Fruit fly (Drosophila melanogaster) whole organism, embryonic: ENCODE measurements around the gene mbm.

Source experiments
- Abd-B ChIP-seq: fragments of 200-800 bp; sonication (Bioruptor generic); optimal IDR thresholded peaks from 2 replicates; lab custom pipeline; 2018; ENCODE audit warnings: missing biosample characterization, mild to moderate bottlenecking, missing genetic modification characterization, moderate library complexity
- Awh ChIP-seq: fragments of 200-800 bp; sonication (Bioruptor generic); IDR thresholded peaks from 2 replicates; pipeline ENCODE4, ENCODE4 v1.3.6; 2022; ENCODE audit warnings: missing biosample characterization, missing genetic modification characterization
- CG11696 ChIP-seq: fragments of 200-800 bp; sonication (Bioruptor generic); IDR thresholded peaks from 2 replicates; pipeline ENCODE4 v1.3.6; 2022; ENCODE audit warnings: missing biosample characterization, missing genetic modification characterization
- CG12219 ChIP-seq: fragments of 200-800 bp; sonication (Bioruptor generic); optimal IDR thresholded peaks from 3 replicates; lab custom pipeline; 2018; ENCODE audit warnings: missing biosample characterization, mild to moderate bottlenecking, missing genetic modification characterization
- CG12391 ChIP-seq: fragments of 200-800 bp; sonication (Bioruptor generic); optimal IDR thresholded peaks from 3 replicates; lab custom pipeline; 2018; ENCODE audit warnings: missing biosample characterization, mild to moderate bottlenecking, missing genetic modification characterization, moderate library complexity
- CG13424 ChIP-seq: fragments of 200-800 bp; sonication (Bioruptor generic); optimal IDR thresholded peaks from 2 replicates; lab custom pipeline; 2019; ENCODE audit warnings: missing biosample characterization, mild to moderate bottlenecking, missing genetic modification characterization, moderate library complexity
- CG13624 ChIP-seq: fragments of 200-800 bp; sonication (Bioruptor generic); optimal IDR thresholded peaks from 2 replicates; lab custom pipeline; 2016; ENCODE audit warnings: missing biosample characterization, missing genetic modification characterization
- CG13775 ChIP-seq: fragments of 200-800 bp; sonication (Bioruptor generic); optimal IDR thresholded peaks from 3 replicates; lab custom pipeline; 2017; ENCODE audit warnings: missing biosample characterization, mild to moderate bottlenecking, missing genetic modification characterization
- CG13894 ChIP-seq: fragments of 200-800 bp; sonication (Bioruptor generic); optimal IDR thresholded peaks from 3 replicates; lab custom pipeline; 2018; ENCODE audit warnings: missing biosample characterization, mild to moderate bottlenecking, missing genetic modification characterization, moderate library complexity
- CG14014 ChIP-seq: fragments of 200-800 bp; sonication (Bioruptor generic); IDR thresholded peaks from 2 replicates; pipeline ENCODE4 v1.3.6; 2022; ENCODE audit warnings: missing biosample characterization, missing genetic modification characterization
- CG1647 ChIP-seq: fragments of 200-800 bp; sonication (Bioruptor generic); optimal IDR thresholded peaks from 3 replicates; lab custom pipeline; 2016; ENCODE audit warnings: missing biosample characterization, missing genetic modification characterization
- CG17385 ChIP-seq: fragments of 200-800 bp; sonication (Bioruptor generic); optimal IDR thresholded peaks from 3 replicates; lab custom pipeline; 2018; ENCODE audit warnings: missing biosample characterization, mild to moderate bottlenecking, missing genetic modification characterization
- CG17829 ChIP-seq: fragments of 200-800 bp; optimal IDR thresholded peaks from 2 replicates; lab custom pipeline; 2019; ENCODE audit warnings: missing biosample characterization, mild to moderate bottlenecking, missing genetic modification characterization, moderate library complexity
- CG2202 ChIP-seq: fragments of 200-800 bp; sonication (Bioruptor generic); optimal IDR thresholded peaks from 2 replicates; lab custom pipeline; 2018; ENCODE audit warnings: missing biosample characterization, mild to moderate bottlenecking, missing genetic modification characterization
- CG31224 ChIP-seq: fragments of 200-800 bp; sonication (Bioruptor generic); IDR thresholded peaks from 2 replicates; pipeline ENCODE4 v1.3.6; 2022; ENCODE audit warnings: missing biosample characterization, missing genetic modification characterization
- CG4730 ChIP-seq: fragments of 200-800 bp; sonication (Bioruptor generic); IDR thresholded peaks from 2 replicates; pipeline ENCODE4 v1.3.6; 2022; ENCODE audit warnings: missing biosample characterization, missing genetic modification characterization
- CG8359 ChIP-seq: fragments of 200-800 bp; sonication (Bioruptor generic); optimal IDR thresholded peaks from 2 replicates; lab custom pipeline; 2017; ENCODE audit warnings: missing biosample characterization, mild to moderate bottlenecking, missing genetic modification characterization, borderline replicate concordance
- CG9609 ChIP-seq: fragments of 200-800 bp; sonication (Bioruptor generic); optimal IDR thresholded peaks from 3 replicates; lab custom pipeline; 2016; ENCODE audit warnings: missing biosample characterization, missing genetic modification characterization
- CG9817 ChIP-seq: fragments of 200-800 bp; sonication (Bioruptor generic); optimal IDR thresholded peaks from 2 replicates; lab custom pipeline; 2018; ENCODE audit warnings: missing biosample characterization, mild to moderate bottlenecking, missing genetic modification characterization, moderate library complexity
- Dip3 ChIP-seq: fragments of 200-800 bp; sonication (Bioruptor generic); optimal IDR thresholded peaks from 3 replicates; lab custom pipeline; 2016; ENCODE audit warnings: missing biosample characterization, missing genetic modification characterization
- Dll ChIP-seq: fragments of 200-800 bp; sonication (Bioruptor generic); IDR thresholded peaks from 4 replicates; pipeline ENCODE4 v1.3.6; 2022; ENCODE audit warnings: missing biosample characterization, missing genetic modification characterization; ENCODE audit not compliant: partially characterized antibody
- Fer1 ChIP-seq: fragments of 200-800 bp; sonication (Bioruptor generic); optimal IDR thresholded peaks from 2 replicates; lab custom pipeline; 2017; ENCODE audit warnings: missing biosample characterization, mild to moderate bottlenecking, missing genetic modification characterization
- Fer3 ChIP-seq: fragments of 200-800 bp; sonication (Bioruptor generic); optimal IDR thresholded peaks from 2 replicates; lab custom pipeline; 2018; ENCODE audit warnings: missing biosample characterization, mild to moderate bottlenecking, missing genetic modification characterization, moderate library complexity
- HLH54F ChIP-seq: fragments of 200-800 bp; sonication (Bioruptor generic); optimal IDR thresholded peaks from 3 replicates; lab custom pipeline; 2016; ENCODE audit warnings: missing biosample characterization, missing genetic modification characterization
- Nf-YB ChIP-seq: fragments of 200-800 bp; sonication (Bioruptor generic); optimal IDR thresholded peaks from 3 replicates; lab custom pipeline; 2019; ENCODE audit warnings: missing biosample characterization, mild to moderate bottlenecking, missing genetic modification characterization, moderate library complexity
- Spps ChIP-seq: fragments of 200-800 bp; sonication (Bioruptor generic); optimal IDR thresholded peaks from 2 replicates; lab custom pipeline; 2018; ENCODE audit warnings: missing biosample characterization, mild to moderate bottlenecking, missing genetic modification characterization
- Xbp1 ChIP-seq: fragments of 200-800 bp; sonication (Bioruptor generic); optimal IDR thresholded peaks from 3 replicates; lab custom pipeline; 2016; ENCODE audit warnings: missing biosample characterization, mild to moderate bottlenecking, missing genetic modification characterization
- amos ChIP-seq: fragments of 200-800 bp; sonication (Bioruptor generic); IDR thresholded peaks from 2 replicates; pipeline ENCODE4 v1.3.6; 2022; ENCODE audit warnings: missing biosample characterization, missing genetic modification characterization; ENCODE audit not compliant: partially characterized antibody
- br ChIP-seq: fragments of >200 bp; optimal IDR thresholded peaks from 2 replicates; lab custom pipeline; 2017
- cas ChIP-seq: fragments of 200-800 bp; sonication (Bioruptor generic); IDR thresholded peaks from 2 replicates; pipeline ENCODE4 v1.3.6; 2022; ENCODE audit warnings: missing biosample characterization, missing genetic modification characterization
- dimm ChIP-seq: fragments of 200-800 bp; sonication (Bioruptor generic); IDR thresholded peaks from 2 replicates; pipeline ENCODE4 v1.3.6; 2022; ENCODE audit warnings: missing biosample characterization, missing genetic modification characterization
- dmrt99B ChIP-seq: fragments of 200-800 bp; sonication (Bioruptor generic); optimal IDR thresholded peaks from 2 replicates; lab custom pipeline; 2018; ENCODE audit warnings: missing biosample characterization, mild to moderate bottlenecking, missing genetic modification characterization, moderate library complexity
- ewg ChIP-seq: fragments of 200-800 bp; sonication (Bioruptor generic); optimal IDR thresholded peaks from 3 replicates; lab custom pipeline; 2017; ENCODE audit warnings: mild to moderate bottlenecking, missing biosample characterization, missing genetic modification reagents, missing genetic modification characterization
- hbn ChIP-seq: fragments of 200-800 bp; sonication (Bioruptor generic); IDR thresholded peaks from 2 replicates; pipeline ENCODE4 v1.3.6; 2022; ENCODE audit warnings: missing biosample characterization, missing genetic modification characterization; ENCODE audit not compliant: partially characterized antibody
- maf-S ChIP-seq: fragments of 200-800 bp; sonication (Bioruptor generic); optimal IDR thresholded peaks from 2 replicates; lab custom pipeline; 2016; ENCODE audit warnings: missing biosample characterization, missing genetic modification characterization
- otp ChIP-seq: fragments of 200-800 bp; sonication (Bioruptor generic); IDR thresholded peaks from 3 replicates; pipeline ENCODE4, ENCODE4 v1.3.6; 2022; ENCODE audit warnings: missing biosample characterization, missing genetic modification characterization
- pita ChIP-seq: fragments of 200-800 bp; sonication (Bioruptor generic); optimal IDR thresholded peaks from 2 replicates; lab custom pipeline; 2017; ENCODE audit warnings: missing biosample characterization, mild to moderate bottlenecking, missing genetic modification characterization
- prd ChIP-seq, 3 experiments: fragments of >200 bp in 2 of 3; fragments of 200-800 bp in 1 of 3; sonication (Bioruptor generic) in 1 of 3; optimal IDR thresholded peaks in 2 of 3; IDR thresholded peaks in 1 of 3; 2 replicates in 2 of 3; 3 replicates in 1 of 3; pipeline versions ENCODE4 v1.3.6 to Lab custom; 2017 to 2022; ENCODE audit warnings: missing biosample characterization in 1 of 3, missing genetic modification characterization in 1 of 3
- ro ChIP-seq: fragments of 200-800 bp; sonication (Bioruptor generic); IDR thresholded peaks from 2 replicates; pipeline ENCODE4 v1.3.6; 2022; ENCODE audit warnings: missing biosample characterization, missing genetic modification characterization
- run ChIP-seq: fragments of 200-800 bp; sonication (Bioruptor generic); optimal IDR thresholded peaks from 3 replicates; lab custom pipeline; 2018; ENCODE audit warnings: missing biosample characterization, mild to moderate bottlenecking, missing genetic modification characterization
- scrt ChIP-seq: fragments of 200-800 bp; sonication (Bioruptor generic); optimal IDR thresholded peaks from 2 replicates; lab custom pipeline; 2018; ENCODE audit warnings: missing biosample characterization, mild to moderate bottlenecking, missing genetic modification characterization, moderate library complexity
- stwl ChIP-seq: fragments of 200-800 bp; sonication (Bioruptor generic); optimal IDR thresholded peaks from 3 replicates; lab custom pipeline; 2018; ENCODE audit warnings: missing biosample characterization, mild to moderate bottlenecking, missing genetic modification characterization, moderate library complexity
- sug ChIP-seq: fragments of 200-800 bp; optimal IDR thresholded peaks from 2 replicates; lab custom pipeline; 2019; ENCODE audit warnings: missing biosample characterization, mild to moderate bottlenecking, missing genetic modification characterization, moderate library complexity
- tin ChIP-seq: fragments of 200-800 bp; sonication (Bioruptor generic); optimal IDR thresholded peaks from 3 replicates; lab custom pipeline; 2016; ENCODE audit warnings: missing biosample characterization, missing genetic modification characterization
- tna ChIP-seq: fragments of 200-800 bp; sonication (Bioruptor generic); IDR thresholded peaks from 2 replicates; pipeline ENCODE4 v1.3.6; 2022; ENCODE audit warnings: missing biosample characterization, missing genetic modification characterization; ENCODE audit not compliant: partially characterized antibody
- twi ChIP-seq: fragments of 200-800 bp; optimal IDR thresholded peaks from 2 replicates; lab custom pipeline; 2019; ENCODE audit warnings: missing biosample characterization, mild to moderate bottlenecking, missing genetic modification characterization, moderate library complexity
- zfh1 ChIP-seq: fragments of 200-800 bp; sonication (Bioruptor generic); IDR thresholded peaks from 3 replicates; pipeline ENCODE4 v1.3.6; 2022; ENCODE audit warnings: missing biosample characterization, missing genetic modification characterization

mbm gene

DNA sequence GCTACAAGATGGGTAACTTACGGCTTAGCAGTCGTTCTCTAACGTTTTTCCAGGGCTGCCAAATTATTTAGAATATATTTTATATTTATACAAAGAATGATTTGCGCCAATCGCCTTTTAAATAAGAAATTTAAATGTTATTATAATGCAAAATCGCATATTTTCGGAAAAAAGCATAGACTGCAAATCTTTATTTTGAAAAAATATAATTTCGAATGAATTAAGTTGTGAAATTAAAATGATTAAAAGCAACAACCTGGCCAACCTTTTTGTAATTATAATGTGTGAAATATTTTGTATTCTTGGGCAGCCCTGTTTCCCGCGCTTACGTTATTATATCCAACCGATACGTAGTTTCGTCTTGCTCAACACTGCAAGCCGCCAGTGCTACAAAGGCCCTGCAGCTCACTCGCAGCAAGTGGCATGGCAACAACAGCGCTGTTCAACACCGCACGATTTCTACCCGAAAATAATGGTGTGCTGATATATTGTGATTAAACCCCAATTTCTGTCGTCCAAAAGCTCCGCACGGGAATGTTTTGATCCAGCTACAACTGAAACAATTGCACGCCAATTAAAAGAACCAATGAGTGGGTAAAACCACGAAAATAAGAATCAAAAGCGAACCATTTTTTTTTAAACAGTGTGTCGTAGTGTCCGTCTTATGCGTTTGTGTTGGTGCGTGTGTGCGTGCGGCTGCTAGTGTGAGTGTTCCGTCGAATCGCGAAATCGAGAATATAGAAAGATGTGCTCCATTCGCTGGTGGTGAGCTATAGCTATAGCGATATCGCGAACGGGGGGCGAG, 24.2 kb upstream of the mbm start, which contains the start of gene Pi3K21B (continued):
- peak; percentile 89 for TF ChIP-seq Fer3 (tag; lab: Kevin White, UChicago)
- TF ChIP-seq hbn: no peak
- TF ChIP-seq Dip3: peak; percentile 95
- peak; percentile 84 for TF ChIP-seq twi (tag; lab: Kevin White, UChicago)
- peak; percentile 96 for TF ChIP-seq HLH54F
- TF ChIP-seq dimm (GFP tag; lab: Robert Waterston, UW): peak; percentile 64
- TF ChIP-seq Fer1: peak; percentile 86
- TF ChIP-seq CG12391 (tag; lab: Kevin White, UChicago): peak; percentile 93
- no peak for TF ChIP-seq CG11696 (GFP tag; lab: Robert Waterston, UW)
- peak; percentile 58 for TF ChIP-seq CG8359 (GFP tag; lab: Kevin White, UChicago)
- TF ChIP-seq stwl (tag; lab: Kevin White, UChicago): peak; percentile 93
- peak; percentile 37 for TF ChIP-seq CG12219 (GFP tag; lab: Kevin White, UChicago)
- TF ChIP-seq tna (GFP tag; lab: Robert Waterston, UW): no peak
- peak; percentile 83 for TF ChIP-seq CG17385 (GFP tag; lab: Kevin White, UChicago)
- no peak; the same call in 1 of the 2 replicates for TF ChIP-seq amos
- peak; percentile 84 for TF ChIP-seq otp
- peak; percentile 67 for TF ChIP-seq run (tag; lab: Kevin White, UChicago)
- TF ChIP-seq dmrt99B (tag; lab: Kevin White, UChicago): peak; percentile 86
- TF ChIP-seq CG9609 (GFP tag; lab: Kevin White, UChicago): peak; percentile 92
- TF ChIP-seq ewg: peak; percentile 74
- TF ChIP-seq scrt (GFP tag; lab: Kevin White, UChicago): peak; percentile 70
- peak; percentile 90 for TF ChIP-seq zfh1 (GFP tag; lab: Robert Waterston, UW)
- TF ChIP-seq CG4730 (GFP tag; lab: Robert Waterston, UW): peak; percentile 58
- peak; percentile 43; the same call in 1 of the 2 replicates for TF ChIP-seq ro (GFP tag; lab: Robert Waterston, UW)
- TF ChIP-seq Spps: peak; percentile 58
- 0 out of 2 replicates have a peak, but pooled peaks have one; percentile 51 for TF ChIP-seq Awh (GFP tag; lab: Robert Waterston, UW)
- TF ChIP-seq tin (GFP tag; lab: Kevin White, UChicago): peak; percentile 94
- peak; percentile 89 for TF ChIP-seq CG17829 (tag; lab: Kevin White, UChicago)
- TF ChIP-seq CG31224 (GFP tag; lab: Robert Waterston, UW): peak; percentile 67
- TF ChIP-seq maf-S: peak; percentile 89
- TF ChIP-seq CG2202 (tag; lab: Kevin White, UChicago): peak; percentile 62
- TF ChIP-seq cas (GFP tag; lab: Robert Waterston, UW): peak; percentile 30; the same call in 1 of the 2 replicates
- TF ChIP-seq Nf-YB (GFP tag; lab: Kevin White, UChicago): peak; percentile 68
- TF ChIP-seq prd (optimal IDR thresholded peaks at IDR 0.05; lab: Kevin White, UChicago): no peak
- peak; percentile 87 for TF ChIP-seq prd (GFP tag; IDR thresholded peaks at IDR 0.05; lab: Robert Waterston, UW)
- peak; percentile 89 for TF ChIP-seq CG13894
- peak; percentile 95 for TF ChIP-seq CG13775 (GFP tag; lab: Kevin White, UChicago)
- TF ChIP-seq Xbp1 (GFP tag; lab: Kevin White, UChicago): peak; percentile 95
- no peak for TF ChIP-seq pita
- peak; percentile 92 for TF ChIP-seq sug (tag; lab: Kevin White, UChicago)
- peak; percentile 41; the same call in 2 of the 4 replicates for TF ChIP-seq Dll (GFP tag; lab: Robert Waterston, UW)
- TF ChIP-seq br (lab: Kevin White, UChicago): no peak
- TF ChIP-seq CG14014 (GFP tag; lab: Robert Waterston, UW): peak; percentile 84
- peak; percentile 93 for TF ChIP-seq CG9817 (tag; lab: Kevin White, UChicago)
- peak; percentile 95 for TF ChIP-seq CG1647
- peak; percentile 93 for TF ChIP-seq CG13424 (tag; lab: Kevin White, UChicago)
- TF ChIP-seq Abd-B (GFP tag; lab: Kevin White, UChicago): peak; percentile 92
- TF ChIP-seq CG13624 (GFP tag; lab: Kevin White, UChicago): peak; percentile 91
